Fruit fly (Drosophila melanogaster) whole organism, adult: Measurements from ENCODE around the gene CG6974.

ENCODE experiments used
- CG14711 ChIP-seq: fragments of 200-800 bp; sonication (Bioruptor generic); optimal IDR thresholded peaks from 2 replicates; lab custom pipeline; 2018; ENCODE audit warnings: missing biosample characterization, mild to moderate bottlenecking, missing genetic modification characterization, moderate library complexity
- CG1620 ChIP-seq: fragments of 200-800 bp; sonication (Bioruptor generic); optimal IDR thresholded peaks from 2 replicates; lab custom pipeline; 2016; ENCODE audit warnings: missing biosample characterization, missing genetic modification characterization
- CG5204 ChIP-seq: fragments of 200-800 bp; sonication (Bioruptor generic); optimal IDR thresholded peaks from 2 replicates; lab custom pipeline; 2016; ENCODE audit warnings: missing biosample characterization, missing genetic modification characterization
- Clk ChIP-seq: fragments of 200-800 bp; sonication (Bioruptor generic); optimal IDR thresholded peaks from 2 replicates; lab custom pipeline; 2017; ENCODE audit warnings: missing biosample characterization, missing genetic modification characterization
- Hr96 ChIP-seq: fragments of 200-800 bp; sonication (Bioruptor generic); optimal IDR thresholded peaks from 2 replicates; lab custom pipeline; 2016; ENCODE audit warnings: missing biosample characterization, missing genetic modification characterization
- cic ChIP-seq: fragments of 200-800 bp; sonication (Bioruptor generic); optimal IDR thresholded peaks from 2 replicates; lab custom pipeline; 2017; ENCODE audit warnings: missing biosample characterization, mild to moderate bottlenecking, missing genetic modification characterization, moderate library complexity
- tj ChIP-seq: fragments of 200-800 bp; sonication (Bioruptor generic); optimal IDR thresholded peaks from 3 replicates; lab custom pipeline; 2017; ENCODE audit warnings: missing biosample characterization, mild to moderate bottlenecking, missing genetic modification characterization, moderate library complexity

DNA sequence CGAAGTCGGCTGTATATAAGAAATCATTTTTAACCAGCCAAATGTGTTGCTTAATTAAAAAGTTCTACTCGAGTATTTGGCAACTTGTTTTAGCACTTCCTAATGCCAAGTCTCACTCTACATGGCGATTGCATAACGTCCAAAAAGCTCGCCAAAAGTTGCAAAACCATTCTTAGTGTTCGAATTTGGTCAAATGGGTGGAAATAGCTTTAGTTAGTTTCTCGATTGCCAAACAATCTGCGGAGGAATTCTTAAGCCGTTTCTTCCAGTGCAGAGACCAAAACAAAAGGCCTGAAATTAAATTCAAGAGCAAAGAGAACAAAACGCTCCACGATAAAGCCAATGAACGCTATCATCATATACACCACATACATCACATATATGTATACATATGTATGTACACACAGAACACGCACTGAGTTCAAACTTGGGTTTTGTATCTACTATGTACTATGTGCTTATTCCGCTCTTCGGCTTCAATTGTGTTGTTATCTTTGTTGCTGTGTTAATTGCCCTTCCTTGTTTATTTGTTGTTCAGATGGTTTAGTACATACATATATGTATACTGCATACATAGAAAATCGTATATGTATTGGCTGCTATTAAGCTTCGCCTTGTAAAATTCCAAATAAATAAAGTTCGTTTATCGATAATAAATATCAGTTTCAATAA is 10.3 kb upstream of the CG6974 start:
- TF ChIP-seq CG14711 (tag; lab: Kevin White, UChicago), result no peak
- TF ChIP-seq CG5204 (GFP tag; lab: Kevin White, UChicago), result no peak
- no peak for TF ChIP-seq cic (GFP tag; lab: Kevin White, UChicago)
- no peak for TF ChIP-seq Hr96 (GFP tag; lab: Kevin White, UChicago)
- no peak for TF ChIP-seq Clk
- no peak for TF ChIP-seq tj (GFP tag; lab: Kevin White, UChicago)
- TF ChIP-seq CG1620 (GFP tag; lab: Kevin White, UChicago), result no peak
